Worm (Caenorhabditis elegans) whole organism, late embryonic: ENCODE results near the gene F21A3.11.

ENCODE experiments used
- F13H6.1 ChIP-seq: sonication (generic microtip); optimal IDR thresholded peaks from 2 replicates; lab custom pipeline; 2016; ENCODE audit warnings: missing genetic modification characterization, missing compliant biosample characterization
- ceh-2 ChIP-seq: sonication (generic microtip); optimal IDR thresholded peaks from 2 replicates; lab custom pipeline; 2016; ENCODE audit warnings: missing genotype, missing genetic modification characterization, missing compliant biosample characterization
- fkh-10 ChIP-seq: fragments of 150-350 bp; optimal IDR thresholded peaks from 2 replicates; lab custom pipeline; 2014; ENCODE audit warnings: missing biosample characterization, missing genetic modification reagents, missing genetic modification characterization
- lin-11 ChIP-seq: fragments of 200-800 bp; sonication (Bioruptor generic); optimal IDR thresholded peaks from 2 replicates; lab custom pipeline; 2018; ENCODE audit warnings: mild to moderate bottlenecking, missing genetic modification characterization, missing compliant biosample characterization
- nhr-11 ChIP-seq: fragments of 150-350 bp; optimal IDR thresholded peaks from 2 replicates; lab custom pipeline; 2014; ENCODE audit warnings: missing biosample characterization, missing genetic modification characterization
- sdc-2 ChIP-seq: sonication (generic microtip); optimal IDR thresholded peaks from 2 replicates; lab custom pipeline; 2016; ENCODE audit warnings: missing genotype, missing genetic modification characterization, missing compliant biosample characterization
- unc-86 ChIP-seq: sonication (generic microtip); optimal IDR thresholded peaks from 2 replicates; lab custom pipeline; 2016; ENCODE audit warnings: missing genetic modification characterization, missing compliant biosample characterization

- TF ChIP-seq lin-11 (tag; lab: Kevin White, UChicago) (no peak), ceh-2 (no peak), nhr-11 (tag; lab: Kevin White, UChicago) (no peak), unc-86 (tag; lab: Kevin White, UChicago) (no peak), F13H6.1 (tag; lab: Kevin White, UChicago) (no peak), sdc-2 (no peak), fkh-10 (no peak)
These were observed 39.3 kb downstream of the F21A3.11 start, which contains the start of gene srh-218 for ce11 chrV:15493680-15494079.
